Worm (Caenorhabditis elegans): ENCODE data around the gene hda-1.

DNA sequence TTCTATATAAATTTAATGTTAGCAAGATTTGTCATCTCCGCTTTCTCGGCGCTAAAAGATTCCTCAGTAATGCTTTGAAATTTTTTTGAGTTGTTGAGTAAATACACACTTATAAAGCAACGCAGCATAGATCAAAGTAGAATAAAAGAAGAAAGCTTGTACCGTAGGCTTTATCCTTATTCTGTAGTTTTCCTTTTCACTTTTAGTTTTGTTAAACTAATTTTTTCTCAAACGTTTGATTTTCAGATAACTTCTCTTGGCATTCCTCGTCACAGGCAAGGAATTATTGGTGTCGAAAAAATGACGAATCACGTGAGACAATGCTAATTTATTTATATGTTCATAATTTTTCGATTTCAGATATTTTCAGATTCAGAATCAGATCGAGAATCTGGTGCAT is 37.4 kb downstream of the hda-1 start, which contains the start of gene C53A5.11:
- TF ChIP-seq nhr-11 (tag; optimal IDR thresholded peaks at IDR 0.05) (no peak), lin-11 (tag; optimal IDR thresholded peaks at IDR 0.05) (no peak), ets-4 (tag; optimal IDR thresholded peaks at IDR 0.05) (no peak), C08G9.2 (tag; optimal IDR thresholded peaks at IDR 0.05) (no peak), pqm-1 (tag; optimal IDR thresholded peaks at IDR 0.05) (no peak), ztf-16 (tag; optimal IDR thresholded peaks at IDR 0.05) (no peak)

Measured in whole organism, late embryonic.